Worm (Caenorhabditis elegans): ENCODE results near the gene zyg-12.
"Not testable (repeated sequence)": the region's sequence is repeated elsewhere in the genome, so short reads cannot be mapped to it uniquely, and the experiment has no call there.

zyg-12 gene

ce11 chrII:4925198-4925764, 24.4 kb upstream of the zyg-12 start, which contains the start of gene aagr-2 (continued):
- no peak for TF ChIP-seq ztf-26 (tag; optimal IDR thresholded peaks at IDR 0.05)
- TF ChIP-seq ceh-91 (GFP tag; IDR thresholded peaks at IDR 0.05), result no peak
- TF ChIP-seq tbp1 (GFP tag; optimal IDR thresholded peaks at IDR 0.05), result peak; percentile 25
- no peak for TF ChIP-seq sdz-38 (tag; optimal IDR thresholded peaks at IDR 0.05)
- TF ChIP-seq snpc-1.1 (tag; optimal IDR thresholded peaks at IDR 0.05; ENCODE audit: insufficient read depth), result no peak
- no peak for TF ChIP-seq athp-1 (tag; optimal IDR thresholded peaks at IDR 0.05)
- TF ChIP-seq lin-40 (tag; optimal IDR thresholded peaks at IDR 0.05), result no peak
- no peak for TF ChIP-seq sptf-2 (GFP tag; optimal IDR thresholded peaks at IDR 0.05)
- TF ChIP-seq nhr-80 (tag; optimal IDR thresholded peaks at IDR 0.05), result peak; percentile 94
- TF ChIP-seq snpc-4 (GFP tag; optimal IDR thresholded peaks at IDR 0.05), result no peak
- TF ChIP-seq snpc-4 (tag; optimal IDR thresholded peaks at IDR 0.05), result peak in 1 of 4 experiments; percentile 10
- TF ChIP-seq B0336.3 (GFP tag; IDR thresholded peaks at IDR 0.05), result peak; percentile 25; the same call in 1 of the 2 replicates
- no peak for TF ChIP-seq attf-6 (GFP tag; IDR thresholded peaks at IDR 0.05)
- peak; percentile 11 for TF ChIP-seq F22D6.2 (tag; optimal IDR thresholded peaks at IDR 0.05)
- TF ChIP-seq Y95B8A.8 (GFP tag; IDR thresholded peaks at IDR 0.05), result 0 out of 2 replicates have a peak, but pooled peaks have one; percentile 8
- TF ChIP-seq C06A6.2 (GFP tag; conservative IDR thresholded peaks at IDR 0.05), result no peak
- no peak for TF ChIP-seq ccch-3 (GFP tag; optimal IDR thresholded peaks at IDR 0.05)
- TF ChIP-seq egl-44 (GFP tag; IDR thresholded peaks at IDR 0.05), result peak; percentile 74; the same call in 1 of the 2 replicates

ce11 chrII:4928367-4928766, 21.3 kb upstream of the zyg-12 start:
- TF ChIP-seq nfyb-1 (GFP tag; IDR thresholded peaks at IDR 0.05) (peak; percentile 49; the same call in 1 of the 2 replicates), rcor-1 (GFP tag; IDR thresholded peaks at IDR 0.05) (0 out of 2 replicates have a peak, but pooled peaks have one; percentile 13), cebp-2 (GFP tag; IDR thresholded peaks at IDR 0.05) (0 out of 2 replicates have a peak, but pooled peaks have one; percentile 22), tbp1 (GFP tag; optimal IDR thresholded peaks at IDR 0.05) (peak; percentile 84), hmg-1.2 (GFP tag; IDR thresholded peaks at IDR 0.05) (peak; percentile 74), C06A6.2 (GFP tag; conservative IDR thresholded peaks at IDR 0.05) (0 out of 2 replicates have a peak, but pooled peaks have one; percentile 15), mcd-1 (GFP tag; IDR thresholded peaks at IDR 0.05) (0 out of 2 replicates have a peak, but pooled peaks have one; percentile 22), rpc-1 (tag; optimal IDR thresholded peaks at IDR 0.05) (peak; percentile 44), Y53G8AR.9 (GFP tag; conservative IDR thresholded peaks at IDR 0.05) (0 out of 2 replicates have a peak, but pooled peaks have one; percentile 28), ztf-25 (GFP tag; IDR thresholded peaks at IDR 0.05) (peak; percentile 87), F33H1.4 (GFP tag; IDR thresholded peaks at IDR 0.05) (0 out of 2 replicates have a peak, but pooled peaks have one; percentile 16), madf-6 (GFP tag; IDR thresholded peaks at IDR 0.05) (peak; percentile 57; the same call in 1 of the 2 replicates), cebp-1 (GFP tag; IDR thresholded peaks at IDR 0.05) (peak; percentile 32; the same call in 1 of the 2 replicates), ceh-40 (GFP tag; IDR thresholded peaks at IDR 0.05) (0 out of 2 replicates have a peak, but pooled peaks have one; percentile 69), aptf-2 (GFP tag; conservative IDR thresholded peaks at IDR 0.05) (0 out of 2 replicates have a peak, but pooled peaks have one; percentile 10), Y56A3A.18 (GFP tag; IDR thresholded peaks at IDR 0.05) (0 out of 2 replicates have a peak, but pooled peaks have one; percentile 38), lin-26 (GFP tag; IDR thresholded peaks at IDR 0.05) (peak; percentile 96), B0261.1 (tag; optimal IDR thresholded peaks at IDR 0.05) (peak; percentile 61), pbrm-1 (GFP tag; IDR thresholded peaks at IDR 0.05) (0 out of 2 replicates have a peak, but pooled peaks have one; percentile 28)
- not testable (repeated sequence) for TF ChIP-seq rpc-1 (optimal IDR thresholded peaks at IDR 0.05); cebp-1 (tag; optimal IDR thresholded peaks at IDR 0.05)
